Comparison of ENCODE assay signal across 5 fruit fly cellular contexts in genomic region chr3R:5412987-5413386, dm6.
TF ChIP-seq lines count a peak whose summit lies in the region.

No protein-coding gene starts in this region.

- TF ChIP-seq CTCF in whole organism, embryonic (GFP tag; optimal IDR thresholded peaks at IDR 0.05; lab: Kevin White, UChicago) = no peak

TF ChIP-seq in whole organism, adult, 20 proteins besides CTCF, POLR2A, EP300 and RAD21:
- no peak for TF ChIP-seq CG12768 (GFP tag; optimal IDR thresholded peaks at IDR 0.05; lab: Kevin White, UChicago)
- peak; percentile 13 for TF ChIP-seq CG7045 (GFP tag; optimal IDR thresholded peaks at IDR 0.05; lab: Kevin White, UChicago)
- no peak for TF ChIP-seq CG33017 (tag; optimal IDR thresholded peaks at IDR 0.05; lab: Kevin White, UChicago)
- peak; percentile 7 for TF ChIP-seq CG5204 (GFP tag; optimal IDR thresholded peaks at IDR 0.05; lab: Kevin White, UChicago)

TF ChIP-seq in whole organism, embryonic, 481 proteins besides CTCF, POLR2A, EP300 and RAD21 (continues in another document):
- no peak for TF ChIP-seq h (optimal IDR thresholded peaks at IDR 0.05; lab: Kevin White, UChicago)
- TF ChIP-seq unpg (GFP tag; optimal IDR thresholded peaks at IDR 0.05; lab: Kevin White, UChicago) = no peak
- TF ChIP-seq cad (GFP tag; optimal IDR thresholded peaks at IDR 0.05; lab: Kevin White, UChicago) = no peak
- peak; percentile 58 for TF ChIP-seq CoRest (tag; optimal IDR thresholded peaks at IDR 0.05; lab: Kevin White, UChicago)
- no peak for TF ChIP-seq CG8290 (GFP tag; optimal IDR thresholded peaks at IDR 0.05; lab: Kevin White, UChicago)
- TF ChIP-seq CG8290 (tag; optimal IDR thresholded peaks at IDR 0.05; lab: Kevin White, UChicago) = no peak
- no peak; the same call in 1 of the 2 replicates for TF ChIP-seq CG31224 (GFP tag; IDR thresholded peaks at IDR 0.05; lab: Robert Waterston, UW)
- peak; percentile 47 for TF ChIP-seq Asciz (GFP tag; optimal IDR thresholded peaks at IDR 0.05; lab: Kevin White, UChicago)
- TF ChIP-seq MTF-1 (GFP tag; optimal IDR thresholded peaks at IDR 0.05; lab: Kevin White, UChicago; ENCODE audit: borderline replicate concordance) = no peak
- peak; percentile 19 for TF ChIP-seq tap (tag; optimal IDR thresholded peaks at IDR 0.05; lab: Kevin White, UChicago)
- peak; percentile 14 for TF ChIP-seq zf30C (GFP tag; optimal IDR thresholded peaks at IDR 0.05; lab: Kevin White, UChicago)
- TF ChIP-seq CG8281 (tag; optimal IDR thresholded peaks at IDR 0.05; lab: Kevin White, UChicago) = peak; percentile 9
- TF ChIP-seq prd (optimal IDR thresholded peaks at IDR 0.05; lab: Kevin White, UChicago) = no peak
- TF ChIP-seq prd (GFP tag; IDR thresholded peaks at IDR 0.05; lab: Robert Waterston, UW) = peak; percentile 51; the same call in 2 of the 3 replicates
- no peak for TF ChIP-seq CG10431 (GFP tag; optimal IDR thresholded peaks at IDR 0.05; lab: Kevin White, UChicago)
- no peak for TF ChIP-seq fu2 (GFP tag; optimal IDR thresholded peaks at IDR 0.05; lab: Kevin White, UChicago)
- TF ChIP-seq Dfd (GFP tag; optimal IDR thresholded peaks at IDR 0.05; lab: Kevin White, UChicago) = no peak
- TF ChIP-seq lilli (GFP tag; optimal IDR thresholded peaks at IDR 0.05; lab: Kevin White, UChicago) = peak; percentile 23
- no peak for TF ChIP-seq klu (GFP tag; IDR thresholded peaks at IDR 0.05; lab: Robert Waterston, UW)
- TF ChIP-seq sob (GFP tag; IDR thresholded peaks at IDR 0.05; lab: Robert Waterston, UW) = peak; percentile 24; the same call in 1 of the 2 replicates
- peak; percentile 11; the same call in 1 of the 2 replicates for TF ChIP-seq sisA (GFP tag; IDR thresholded peaks at IDR 0.05; lab: Robert Waterston, UW)

TF ChIP-seq in whole organism, prepupa, 60 proteins besides CTCF, POLR2A, EP300 and RAD21 (continues in another document):
- TF ChIP-seq acj6 (GFP tag; optimal IDR thresholded peaks at IDR 0.05; lab: Kevin White, UChicago) (no peak), CG34406 (GFP tag; optimal IDR thresholded peaks at IDR 0.05; lab: Kevin White, UChicago) (no peak), Ets96B (tag; optimal IDR thresholded peaks at IDR 0.05; lab: Kevin White, UChicago) (no peak), CG8319 (GFP tag; optimal IDR thresholded peaks at IDR 0.05; lab: Kevin White, UChicago) (no peak), Eip78C (GFP tag; lab: Kevin White, UChicago) (peak; percentile 77), CG6792 (GFP tag; optimal IDR thresholded peaks at IDR 0.05; lab: Kevin White, UChicago) (no peak), CG11902 (GFP tag; optimal IDR thresholded peaks at IDR 0.05; lab: Kevin White, UChicago) (no peak), esn (GFP tag; optimal IDR thresholded peaks at IDR 0.05; lab: Kevin White, UChicago) (no peak), fd59A (GFP tag; optimal IDR thresholded peaks at IDR 0.05; lab: Kevin White, UChicago) (no peak), Sox15 (GFP tag; optimal IDR thresholded peaks at IDR 0.05; lab: Kevin White, UChicago) (no peak), pdm3 (GFP tag; optimal IDR thresholded peaks at IDR 0.05; lab: Kevin White, UChicago) (no peak), vri (GFP tag; optimal IDR thresholded peaks at IDR 0.05; lab: Kevin White, UChicago) (no peak), CG8119 (GFP tag; IDR thresholded peaks at IDR 0.05; lab: Robert Waterston, UW) (0 out of 3 replicates have a peak, but pooled peaks have one; percentile 24), CG11294 (GFP tag; IDR thresholded peaks at IDR 0.05; lab: Robert Waterston, UW) (no peak), eg (GFP tag; IDR thresholded peaks at IDR 0.05; lab: Robert Waterston, UW) (no peak), Smox (GFP tag; optimal IDR thresholded peaks at IDR 0.05; lab: Kevin White, UChicago) (peak; percentile 17), CG3919 (GFP tag; optimal IDR thresholded peaks at IDR 0.05; lab: Kevin White, UChicago) (no peak), CG31627 (GFP tag; optimal IDR thresholded peaks at IDR 0.05; lab: Kevin White, UChicago) (peak; percentile 4), fkh (GFP tag; optimal IDR thresholded peaks at IDR 0.05; lab: Kevin White, UChicago) (no peak), ss (GFP tag; optimal IDR thresholded peaks at IDR 0.05; lab: Kevin White, UChicago) (no peak), fd85E (GFP tag; optimal IDR thresholded peaks at IDR 0.05; lab: Kevin White, UChicago) (no peak), Hr4 (GFP tag; optimal IDR thresholded peaks at IDR 0.05; lab: Kevin White, UChicago) (peak; percentile 10), CG3032 (tag; optimal IDR thresholded peaks at IDR 0.05; lab: Kevin White, UChicago) (no peak), CG6808 (GFP tag; optimal IDR thresholded peaks at IDR 0.05; lab: Kevin White, UChicago) (no peak)

TF ChIP-seq in whole organism, pupa, 21 proteins besides CTCF, POLR2A, EP300 and RAD21:
- no peak for TF ChIP-seq CG15710 (tag; optimal IDR thresholded peaks at IDR 0.05; lab: Kevin White, UChicago)
- TF ChIP-seq CG8301 (tag; optimal IDR thresholded peaks at IDR 0.05; lab: Kevin White, UChicago) = peak; percentile 11
- no peak for TF ChIP-seq CG32121 (GFP tag; IDR thresholded peaks at IDR 0.05; lab: Robert Waterston, UW)
- no peak for TF ChIP-seq CG13204 (GFP tag; optimal IDR thresholded peaks at IDR 0.05; lab: Kevin White, UChicago)
- peak; percentile 36 for TF ChIP-seq CG8159 (tag; optimal IDR thresholded peaks at IDR 0.05; lab: Kevin White, UChicago)

TF ChIP-seq in whole organism, wandering third instar larva, 38 proteins besides CTCF, POLR2A, EP300 and RAD21:
- TF ChIP-seq sv (GFP tag; optimal IDR thresholded peaks at IDR 0.05; lab: Kevin White, UChicago) (peak; percentile 21), fru (GFP tag; optimal IDR thresholded peaks at IDR 0.05; lab: Kevin White, UChicago) (no peak)
